Fruit fly (Drosophila melanogaster): ENCODE measurements around the gene Atg8a.

Gene Atg8a

dm6 chrX:10762959-10763883, 4.9 kb downstream of the Atg8a start (continued):
- no peak; the same call in 1 of the 2 replicates for TF ChIP-seq slbo (GFP tag; IDR thresholded peaks at IDR 0.05)
- TF ChIP-seq jing (GFP tag; optimal IDR thresholded peaks at IDR 0.05) = no peak
- TF ChIP-seq CG15011 (GFP tag; optimal IDR thresholded peaks at IDR 0.05) = no peak
- TF ChIP-seq GATAe (GFP tag; conservative IDR thresholded peaks at IDR 0.05) = no peak
- peak; percentile 13 for TF ChIP-seq CG8924 (tag; optimal IDR thresholded peaks at IDR 0.05)
- peak; percentile 34 for TF ChIP-seq HmgZ (tag; optimal IDR thresholded peaks at IDR 0.05)
- TF ChIP-seq tin (GFP tag; optimal IDR thresholded peaks at IDR 0.05) = no peak
- TF ChIP-seq ssp (GFP tag; IDR thresholded peaks at IDR 0.05) = no peak
- TF ChIP-seq CHES-1-like (GFP tag; optimal IDR thresholded peaks at IDR 0.05) = no peak
- no peak for TF ChIP-seq CG16863 (GFP tag; optimal IDR thresholded peaks at IDR 0.05)
- TF ChIP-seq exex (tag; optimal IDR thresholded peaks at IDR 0.05) = peak; percentile 74
- no peak for TF ChIP-seq croc (GFP tag; conservative IDR thresholded peaks at IDR 0.05)
- no peak for TF ChIP-seq E2f2 (GFP tag; IDR thresholded peaks at IDR 0.05)
- no peak for TF ChIP-seq nau (GFP tag; optimal IDR thresholded peaks at IDR 0.05)
- TF ChIP-seq Scr (GFP tag; IDR thresholded peaks at IDR 0.05; ENCODE audit: partially characterized antibody) = peak; percentile 9; the same call in 1 of the 2 replicates
- no peak for TF ChIP-seq vnd (GFP tag; IDR thresholded peaks at IDR 0.05; ENCODE audit: partially characterized antibody)
- no peak for TF ChIP-seq Max (GFP tag; optimal IDR thresholded peaks at IDR 0.05)
- TF ChIP-seq oc (tag; optimal IDR thresholded peaks at IDR 0.05) = no peak
- TF ChIP-seq CG18262 (tag; optimal IDR thresholded peaks at IDR 0.05) = peak; percentile 41
- TF ChIP-seq CTCF (GFP tag; optimal IDR thresholded peaks at IDR 0.05) = no peak
- no peak for TF ChIP-seq Lhr (GFP tag; optimal IDR thresholded peaks at IDR 0.05)
- no peak for TF ChIP-seq CG7963 (GFP tag; IDR thresholded peaks at IDR 0.05; ENCODE audit: partially characterized antibody)
- TF ChIP-seq fu2 (GFP tag; optimal IDR thresholded peaks at IDR 0.05) = no peak
- 0 out of 2 replicates have a peak, but pooled peaks have one; percentile 4 for TF ChIP-seq onecut (GFP tag; IDR thresholded peaks at IDR 0.05)
- no peak for TF ChIP-seq CG7786 (GFP tag; optimal IDR thresholded peaks at IDR 0.05)
- no peak for TF ChIP-seq gfzf (GFP tag; optimal IDR thresholded peaks at IDR 0.05)
- no peak for TF ChIP-seq inv (GFP tag; IDR thresholded peaks at IDR 0.05; ENCODE audit: partially characterized antibody)
- peak; percentile 17 for TF ChIP-seq nmo (GFP tag; optimal IDR thresholded peaks at IDR 0.05)
- peak; percentile 19; the same call in 1 of the 2 replicates for TF ChIP-seq bowl (GFP tag; IDR thresholded peaks at IDR 0.05)
- no peak for TF ChIP-seq HLH3B (GFP tag; IDR thresholded peaks at IDR 0.05)
- no peak for TF ChIP-seq CG32772 (GFP tag; IDR thresholded peaks at IDR 0.05)
- no peak for TF ChIP-seq dmrt11E (tag; optimal IDR thresholded peaks at IDR 0.05)
- TF ChIP-seq org-1 (GFP tag; optimal IDR thresholded peaks at IDR 0.05) = no peak
- no peak for TF ChIP-seq Bteb2 (GFP tag; optimal IDR thresholded peaks at IDR 0.05)
- no peak for TF ChIP-seq Optix (GFP tag; IDR thresholded peaks at IDR 0.05)
- no peak for TF ChIP-seq fd102C (GFP tag; optimal IDR thresholded peaks at IDR 0.05)
- TF ChIP-seq bab2 (GFP tag; optimal IDR thresholded peaks at IDR 0.05) = no peak
- no peak for TF ChIP-seq HHEX (GFP tag; optimal IDR thresholded peaks at IDR 0.05)
- no peak for TF ChIP-seq Usf (GFP tag; optimal IDR thresholded peaks at IDR 0.05)
- TF ChIP-seq rib (GFP tag; IDR thresholded peaks at IDR 0.05) = 0 out of 2 replicates have a peak, but pooled peaks have one; percentile 15
- TF ChIP-seq CG18599 (GFP tag; optimal IDR thresholded peaks at IDR 0.05) = peak; percentile 66
- no peak for TF ChIP-seq bigmax (GFP tag; optimal IDR thresholded peaks at IDR 0.05)
- peak; percentile 64 for TF ChIP-seq CG11504 (tag; optimal IDR thresholded peaks at IDR 0.05)
- TF ChIP-seq CG10565 (GFP tag; optimal IDR thresholded peaks at IDR 0.05) = no peak
- TF ChIP-seq Hmx (GFP tag; optimal IDR thresholded peaks at IDR 0.05) = no peak
- TF ChIP-seq gcm2 (GFP tag; optimal IDR thresholded peaks at IDR 0.05) = no peak
- TF ChIP-seq Ada2b (GFP tag; IDR thresholded peaks at IDR 0.05) = no peak
- no peak for TF ChIP-seq Elba2 (GFP tag; optimal IDR thresholded peaks at IDR 0.05)
- no peak for TF ChIP-seq CG12104 (GFP tag; optimal IDR thresholded peaks at IDR 0.05)
